Fruit fly (Drosophila melanogaster) whole organism, embryonic: ENCODE measurements around the gene CG7656.

ENCODE experiments used
- Abd-B ChIP-seq: fragments of 200-800 bp; sonication (Bioruptor generic); optimal IDR thresholded peaks from 2 replicates; lab custom pipeline; 2018; ENCODE audit warnings: missing biosample characterization, mild to moderate bottlenecking, missing genetic modification characterization, moderate library complexity
- Atf3 ChIP-seq: fragments of 200-800 bp; sonication (Bioruptor generic); optimal IDR thresholded peaks from 3 replicates; lab custom pipeline; 2016; ENCODE audit warnings: missing biosample characterization, missing genetic modification characterization
- Atf6 ChIP-seq: fragments of 200-800 bp; sonication (Bioruptor generic); IDR thresholded peaks from 2 replicates; pipeline ENCODE4 v1.3.6; 2022; ENCODE audit warnings: missing biosample characterization, missing genetic modification characterization
- B-H1 ChIP-seq: fragments of 200-800 bp; sonication (Bioruptor generic); IDR thresholded peaks from 3 replicates; pipeline ENCODE4 v1.3.6; 2022; ENCODE audit warnings: missing biosample characterization, missing genetic modification characterization
- B-H2 ChIP-seq: fragments of 200-800 bp; sonication (Bioruptor generic); optimal IDR thresholded peaks from 2 replicates; lab custom pipeline; 2018; ENCODE audit warnings: missing biosample characterization, mild to moderate bottlenecking, missing genetic modification characterization
- CG1024 ChIP-seq: fragments of 200-800 bp; sonication (Bioruptor generic); IDR thresholded peaks from 2 replicates; pipeline ENCODE4 v1.3.6; 2022; ENCODE audit warnings: missing biosample characterization, missing genetic modification characterization
- CG10321 ChIP-seq: fragments of 200-800 bp; sonication (Bioruptor generic); IDR thresholded peaks from 2 replicates; pipeline ENCODE4 v1.3.6; 2022; ENCODE audit warnings: missing biosample characterization, missing genetic modification characterization
- CG11723 ChIP-seq: fragments of 200-800 bp; sonication (Bioruptor generic); optimal IDR thresholded peaks from 2 replicates; lab custom pipeline; 2017; ENCODE audit warnings: missing biosample characterization, mild to moderate bottlenecking, missing genetic modification characterization
- CG13775 ChIP-seq: fragments of 200-800 bp; sonication (Bioruptor generic); optimal IDR thresholded peaks from 3 replicates; lab custom pipeline; 2017; ENCODE audit warnings: missing biosample characterization, mild to moderate bottlenecking, missing genetic modification characterization
- CG14965 ChIP-seq: fragments of 200-800 bp; sonication (Bioruptor generic); optimal IDR thresholded peaks from 2 replicates; lab custom pipeline; 2016; ENCODE audit warnings: missing biosample characterization, missing genetic modification characterization, borderline replicate concordance
- CG15514 ChIP-seq: fragments of 200-800 bp; sonication (Bioruptor generic); optimal IDR thresholded peaks from 3 replicates; lab custom pipeline; 2017; ENCODE audit warnings: missing biosample characterization, missing genetic modification characterization, mild to moderate bottlenecking, moderate library complexity, missing genetic modification reagents
- CG1602 ChIP-seq: fragments of 200-800 bp; sonication (Bioruptor generic); optimal IDR thresholded peaks from 3 replicates; lab custom pipeline; 2016; ENCODE audit warnings: missing biosample characterization, missing genetic modification characterization
- CG17612 ChIP-seq: fragments of 200-800 bp; sonication (Bioruptor generic); IDR thresholded peaks from 2 replicates; pipeline ENCODE4 v1.3.6; 2022; ENCODE audit warnings: missing biosample characterization, missing genetic modification characterization
- CG2129 ChIP-seq: fragments of 200-800 bp; sonication (Bioruptor generic); IDR thresholded peaks from 2 replicates; pipeline ENCODE4 v1.3.6; 2022; ENCODE audit warnings: missing biosample characterization, missing genetic modification characterization; ENCODE audit not compliant: partially characterized antibody
- CG2202 ChIP-seq: fragments of 200-800 bp; sonication (Bioruptor generic); optimal IDR thresholded peaks from 2 replicates; lab custom pipeline; 2018; ENCODE audit warnings: missing biosample characterization, mild to moderate bottlenecking, missing genetic modification characterization
- CG31365 ChIP-seq: fragments of 200-800 bp; sonication (Bioruptor generic); optimal IDR thresholded peaks from 2 replicates; lab custom pipeline; 2018; ENCODE audit warnings: missing biosample characterization, mild to moderate bottlenecking, missing genetic modification characterization
- CG3995 ChIP-seq: fragments of 200-800 bp; sonication (Bioruptor generic); optimal IDR thresholded peaks from 3 replicates; lab custom pipeline; 2016; ENCODE audit warnings: missing biosample characterization, missing genetic modification characterization
- CG42726 ChIP-seq: fragments of 200-800 bp; sonication (Bioruptor generic); IDR thresholded peaks from 2 replicates; pipeline ENCODE4 v1.3.6; 2022; ENCODE audit warnings: missing biosample characterization, missing genetic modification characterization; ENCODE audit not compliant: partially characterized antibody
- CTCF ChIP-seq: fragments of 200-800 bp; sonication (Bioruptor generic); optimal IDR thresholded peaks from 2 replicates; lab custom pipeline; 2017; ENCODE audit warnings: missing biosample characterization, mild to moderate bottlenecking, missing genetic modification characterization, moderate library complexity
- D19B ChIP-seq: fragments of 200-800 bp; sonication (Bioruptor generic); optimal IDR thresholded peaks from 2 replicates; lab custom pipeline; 2017; ENCODE audit warnings: missing biosample characterization, mild to moderate bottlenecking, missing genetic modification characterization
- Dek ChIP-seq: fragments of 200-800 bp; sonication (Bioruptor generic); optimal IDR thresholded peaks from 3 replicates; lab custom pipeline; 2019; ENCODE audit warnings: missing biosample characterization, mild to moderate bottlenecking, missing genetic modification characterization, moderate library complexity
- Dfd ChIP-seq, 2 experiments: fragments of >200 bp; optimal IDR thresholded peaks; 2 replicates each; lab custom pipeline; 2017; ENCODE audit warnings: missing biosample characterization in 2 of 2, missing genetic modification characterization in 2 of 2
- H15 ChIP-seq: fragments of 200-800 bp; sonication (Bioruptor generic); IDR thresholded peaks from 3 replicates; pipeline ENCODE4 v1.3.6; 2022; ENCODE audit warnings: missing biosample characterization, missing genetic modification characterization
- HmgZ ChIP-seq: fragments of 200-800 bp; sonication (Bioruptor generic); optimal IDR thresholded peaks from 2 replicates; lab custom pipeline; 2018; ENCODE audit warnings: missing biosample characterization, mild to moderate bottlenecking, missing genetic modification characterization
- Hr78 ChIP-seq, 2 experiments: fragments of 200-800 bp in 1 of 2; fragments of >200 bp in 1 of 2; sonication (Bioruptor generic) in 1 of 2; optimal IDR thresholded peaks; 2 replicates each; lab custom pipeline; 2017 to 2019; ENCODE audit warnings: missing biosample characterization in 2 of 2, missing genetic modification characterization in 2 of 2, mild to moderate bottlenecking in 1 of 2, moderate library complexity in 1 of 2
- Lim3 ChIP-seq: fragments of 200-800 bp; sonication (Bioruptor generic); IDR thresholded peaks from 2 replicates; pipeline ENCODE4 v1.3.6; 2022; ENCODE audit warnings: missing biosample characterization, missing genetic modification characterization
- Sox102F ChIP-seq: fragments of 200-800 bp; sonication (Bioruptor generic); optimal IDR thresholded peaks from 2 replicates; lab custom pipeline; 2018; ENCODE audit warnings: missing biosample characterization, mild to moderate bottlenecking, missing genetic modification characterization, moderate library complexity
- Sry-β ChIP-seq: fragments of 200-800 bp; sonication (Bioruptor generic); optimal IDR thresholded peaks from 2 replicates; lab custom pipeline; 2018; ENCODE audit warnings: missing biosample characterization, mild to moderate bottlenecking, missing genetic modification characterization, moderate library complexity
- Ssrp ChIP-seq: fragments of 200-800 bp; sonication (Bioruptor generic); optimal IDR thresholded peaks from 2 replicates; lab custom pipeline; 2018; ENCODE audit warnings: missing biosample characterization, mild to moderate bottlenecking, missing genetic modification characterization, moderate library complexity
- Taf1 ChIP-seq: fragments of 200-800 bp; sonication (Bioruptor generic); IDR thresholded peaks from 2 replicates; pipeline ENCODE4 v1.3.6; 2022; ENCODE audit warnings: missing biosample characterization, missing genetic modification characterization
- Vsx1 ChIP-seq: fragments of 200-800 bp; sonication (Bioruptor generic); optimal IDR thresholded peaks from 2 replicates; lab custom pipeline; 2017; ENCODE audit warnings: missing biosample characterization, mild to moderate bottlenecking, missing genetic modification characterization, missing genetic modification reagents
- chm ChIP-seq: fragments of 200-800 bp; sonication (Bioruptor generic); IDR thresholded peaks from 2 replicates; pipeline ENCODE4 v1.3.6; 2022; ENCODE audit warnings: missing biosample characterization, missing genetic modification characterization
- disco-r ChIP-seq: fragments of 200-800 bp; sonication (Bioruptor generic); optimal IDR thresholded peaks from 2 replicates; lab custom pipeline; 2016; ENCODE audit warnings: missing biosample characterization, missing genetic modification characterization
- en ChIP-seq: fragments of 200-800 bp; sonication (Bioruptor generic); optimal IDR thresholded peaks from 2 replicates; lab custom pipeline; 2016; ENCODE audit warnings: missing biosample characterization, missing genetic modification characterization
- hbn ChIP-seq: fragments of 200-800 bp; sonication (Bioruptor generic); IDR thresholded peaks from 2 replicates; pipeline ENCODE4 v1.3.6; 2022; ENCODE audit warnings: missing biosample characterization, missing genetic modification characterization; ENCODE audit not compliant: partially characterized antibody
- insv ChIP-seq, 2 experiments: fragments of 200-800 bp; sonication (Bioruptor generic); optimal IDR thresholded peaks; 3 replicates each; lab custom pipeline; 2016 to 2018; ENCODE audit warnings: missing biosample characterization in 2 of 2, missing genetic modification characterization in 2 of 2
- ken ChIP-seq: fragments of 200-800 bp; sonication (Bioruptor generic); IDR thresholded peaks from 3 replicates; pipeline ENCODE4 v1.3.6; 2022; ENCODE audit warnings: missing biosample characterization, missing genetic modification characterization
- klu ChIP-seq: fragments of 200-800 bp; sonication (Bioruptor generic); IDR thresholded peaks from 2 replicates; pipeline ENCODE4 v1.3.6; 2022; ENCODE audit warnings: missing biosample characterization, missing genetic modification characterization
- knrl ChIP-seq: fragments of 200-800 bp; sonication (Bioruptor generic); IDR thresholded peaks from 3 replicates; pipeline ENCODE4 v1.3.6; 2022; ENCODE audit warnings: missing biosample characterization, missing genetic modification characterization; ENCODE audit not compliant: partially characterized antibody
- lola ChIP-seq, 3 experiments: fragments of >200 bp in 2 of 3; fragments of 200-800 bp in 1 of 3; sonication (Bioruptor generic) in 1 of 3; optimal IDR thresholded peaks; 2 replicates each; lab custom pipeline; 2017 to 2019; ENCODE audit warnings: missing biosample characterization in 3 of 3, missing genetic modification characterization in 3 of 3, mild to moderate bottlenecking in 1 of 3, moderate library complexity in 1 of 3
- mld ChIP-seq: fragments of 200-800 bp; sonication (Bioruptor generic); IDR thresholded peaks from 3 replicates; pipeline ENCODE4 v1.3.6; 2022; ENCODE audit warnings: missing biosample characterization, missing genetic modification characterization; ENCODE audit not compliant: partially characterized antibody
- phol ChIP-seq: fragments of 200-800 bp; sonication (Bioruptor generic); optimal IDR thresholded peaks from 3 replicates; lab custom pipeline; 2018; ENCODE audit warnings: missing biosample characterization, mild to moderate bottlenecking, missing genetic modification characterization, moderate library complexity
- ro ChIP-seq: fragments of 200-800 bp; sonication (Bioruptor generic); IDR thresholded peaks from 2 replicates; pipeline ENCODE4 v1.3.6; 2022; ENCODE audit warnings: missing biosample characterization, missing genetic modification characterization
- slou ChIP-seq: fragments of 200-800 bp; sonication (Bioruptor generic); optimal IDR thresholded peaks from 3 replicates; lab custom pipeline; 2016; ENCODE audit warnings: missing biosample characterization, missing genetic modification characterization
- sqz ChIP-seq: fragments of 200-800 bp; sonication (Bioruptor generic); optimal IDR thresholded peaks from 3 replicates; lab custom pipeline; 2018; ENCODE audit warnings: missing biosample characterization, mild to moderate bottlenecking, missing genetic modification characterization
- sr ChIP-seq: fragments of 200-800 bp; sonication (Bioruptor generic); IDR thresholded peaks from 3 replicates; pipeline ENCODE4 v1.3.6; 2022; ENCODE audit warnings: missing biosample characterization, missing genetic modification characterization
- tin ChIP-seq: fragments of 200-800 bp; sonication (Bioruptor generic); optimal IDR thresholded peaks from 3 replicates; lab custom pipeline; 2016; ENCODE audit warnings: missing biosample characterization, missing genetic modification characterization
- toy ChIP-seq: fragments of 200-800 bp; sonication (Bioruptor generic); IDR thresholded peaks from 2 replicates; pipeline ENCODE4 v1.3.6; 2022; ENCODE audit warnings: missing biosample characterization, missing genetic modification characterization

Gene CG7656

DNA sequence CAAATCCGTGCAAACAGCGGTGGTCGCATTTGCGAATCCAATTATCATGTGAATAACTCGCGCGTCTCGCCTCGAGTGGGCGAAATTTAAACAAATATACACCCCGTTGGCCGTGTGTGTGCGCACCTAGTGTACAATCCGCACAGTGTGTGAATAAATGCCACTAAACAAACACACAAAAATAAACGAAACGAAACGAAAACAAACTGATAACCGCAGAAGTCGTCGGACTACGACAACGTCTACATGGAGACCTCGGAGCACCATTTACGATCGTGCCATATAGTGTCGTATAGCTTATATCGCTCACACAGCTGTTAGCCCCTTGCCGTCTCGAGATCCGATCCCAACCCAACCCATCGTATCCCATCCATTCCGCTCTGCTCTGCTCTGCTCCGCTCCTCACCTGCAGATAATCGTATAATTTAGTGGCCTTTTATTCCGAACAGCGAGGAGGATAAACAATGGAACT, 21.5 kb downstream of the CG7656 start (continued):
- TF ChIP-seq phol = no peak
- no peak for TF ChIP-seq D19B (GFP tag; lab: Kevin White, UChicago)
- TF ChIP-seq chm (GFP tag; lab: Robert Waterston, UW) = peak; percentile 73
- TF ChIP-seq CTCF = no peak
- no peak for TF ChIP-seq CG1602 (GFP tag; lab: Kevin White, UChicago)
- TF ChIP-seq CG42726 = no peak
- no peak for TF ChIP-seq CG3995 (GFP tag; lab: Kevin White, UChicago)
- no peak for TF ChIP-seq sqz (GFP tag; lab: Kevin White, UChicago)
- TF ChIP-seq ken (GFP tag; lab: Robert Waterston, UW) = no peak
- peak; percentile 77 for TF ChIP-seq Atf6
- no peak for TF ChIP-seq CG11723 (GFP tag; lab: Kevin White, UChicago)
- TF ChIP-seq en = peak; percentile 46
- TF ChIP-seq hbn = no peak
- TF ChIP-seq knrl = no peak
- no peak for TF ChIP-seq Lim3 (GFP tag; lab: Robert Waterston, UW)
- TF ChIP-seq mld (GFP tag; lab: Robert Waterston, UW) = peak; percentile 43; the same call in 1 of the 3 replicates
- no peak for TF ChIP-seq Abd-B
- no peak for TF ChIP-seq H15 (GFP tag; lab: Robert Waterston, UW)
- TF ChIP-seq Ssrp (tag; lab: Kevin White, UChicago) = no peak
- TF ChIP-seq sr = no peak; the same call in 2 of the 3 replicates
- TF ChIP-seq disco-r (GFP tag; lab: Kevin White, UChicago) = peak; percentile 2
- TF ChIP-seq Vsx1 (GFP tag; lab: Kevin White, UChicago) = no peak
- TF ChIP-seq tin (GFP tag; lab: Kevin White, UChicago) = no peak
- TF ChIP-seq Taf1 (GFP tag; lab: Robert Waterston, UW) = no peak
- peak; percentile 42 for TF ChIP-seq CG13775 (GFP tag; lab: Kevin White, UChicago)
- no peak for TF ChIP-seq toy
- TF ChIP-seq CG1024 (GFP tag; lab: Robert Waterston, UW) = no peak
- TF ChIP-seq B-H2 (GFP tag; lab: Kevin White, UChicago) = peak; percentile 75
- 0 out of 2 replicates have a peak, but pooled peaks have one; percentile 22 for TF ChIP-seq CG10321
- TF ChIP-seq CG31365 (tag; lab: Kevin White, UChicago) = peak; percentile 65
- TF ChIP-seq CG15514 = peak; percentile 56
- no peak for TF ChIP-seq Atf3
- peak in 1 of 3 experiments; percentile 59 for TF ChIP-seq lola (GFP tag; optimal IDR thresholded peaks at IDR 0.05; lab: Kevin White, UChicago)
- peak; percentile 45 for TF ChIP-seq CG2202
- TF ChIP-seq CG2129 (GFP tag; lab: Robert Waterston, UW) = no peak
- no peak for TF ChIP-seq CG17612 (GFP tag; lab: Robert Waterston, UW)
- TF ChIP-seq CG14965 (GFP tag; lab: Kevin White, UChicago) = no peak
- peak; percentile 85 for TF ChIP-seq HmgZ (tag; lab: Kevin White, UChicago)
- no peak for TF ChIP-seq Sry-β
- no peak for TF ChIP-seq Sox102F (GFP tag; lab: Kevin White, UChicago)
- no peak for TF ChIP-seq ro (GFP tag; lab: Robert Waterston, UW)
- TF ChIP-seq Hr78 (GFP tag; optimal IDR thresholded peaks at IDR 0.05; lab: Kevin White, UChicago) = no peak
- no peak for TF ChIP-seq slou (GFP tag; lab: Kevin White, UChicago)
- TF ChIP-seq Dek (tag; lab: Kevin White, UChicago) = peak; percentile 41
- peak in 1 of 2 experiments; percentile 53 for TF ChIP-seq insv (GFP tag; optimal IDR thresholded peaks at IDR 0.05; lab: Kevin White, UChicago)
- no peak for TF ChIP-seq Dfd (GFP tag; optimal IDR thresholded peaks at IDR 0.05; lab: Kevin White, UChicago)
- no peak for TF ChIP-seq klu (GFP tag; lab: Robert Waterston, UW)
- TF ChIP-seq B-H1 (GFP tag; lab: Robert Waterston, UW) = no peak; the same call in 2 of the 3 replicates
